Worm (Caenorhabditis elegans) whole organism, late embryonic: ENCODE results near the gene pwp-1.

Experiments used
- C08G9.2 ChIP-seq: sonication (generic microtip); optimal IDR thresholded peaks from 2 replicates; lab custom pipeline; 2016; ENCODE audit warnings: mild to moderate bottlenecking, missing genetic modification characterization, moderate library complexity, missing compliant biosample characterization
- C38D4.7 ChIP-seq: fragments of 200-800 bp; sonication (Bioruptor generic); optimal IDR thresholded peaks from 2 replicates; lab custom pipeline; 2018; ENCODE audit warnings: mild to moderate bottlenecking, missing genetic modification characterization, moderate library complexity, missing compliant biosample characterization
- F13H6.1 ChIP-seq: sonication (generic microtip); optimal IDR thresholded peaks from 2 replicates; lab custom pipeline; 2016; ENCODE audit warnings: missing genetic modification characterization, missing compliant biosample characterization
- Y22D7AL.16 ChIP-seq: sonication (generic microtip); optimal IDR thresholded peaks from 2 replicates; lab custom pipeline; 2016; ENCODE audit warnings: missing genetic modification characterization, missing compliant biosample characterization
- ama-1 ChIP-seq: fragments of 150-350 bp; optimal IDR thresholded peaks from 2 replicates; lab custom pipeline; 2014
- ceh-19 ChIP-seq: fragments of 200-800 bp; sonication (Bioruptor generic); optimal IDR thresholded peaks from 2 replicates; lab custom pipeline; 2018; ENCODE audit warnings: mild to moderate bottlenecking, missing genetic modification characterization, missing compliant biosample characterization
- ceh-24 ChIP-seq: sonication (generic microtip); optimal IDR thresholded peaks from 2 replicates; lab custom pipeline; 2016; ENCODE audit warnings: mild to moderate bottlenecking, missing genetic modification characterization, missing compliant biosample characterization
- ceh-30 ChIP-seq: fragments of 150-350 bp; optimal IDR thresholded peaks from 2 replicates; lab custom pipeline; 2014; ENCODE audit warnings: missing biosample characterization, missing genetic modification characterization
- ceh-45 ChIP-seq: fragments of 200-800 bp; sonication (Bioruptor generic); IDR thresholded peaks from 2 replicates; pipeline ENCODE4 v1.3.6; 2022; ENCODE audit warnings: missing genetic modification reagents, missing genetic modification characterization, missing compliant biosample characterization
- ceh-48 ChIP-seq: sonication (generic microtip); optimal IDR thresholded peaks from 2 replicates; lab custom pipeline; 2016; ENCODE audit warnings: missing genetic modification characterization, inconsistent platforms, missing compliant biosample characterization
- che-1 ChIP-seq: sonication (generic microtip); optimal IDR thresholded peaks from 2 replicates; lab custom pipeline; 2016; ENCODE audit warnings: mild to moderate bottlenecking, missing genetic modification characterization, missing compliant biosample characterization
- elt-2 ChIP-seq: sonication (generic microtip); optimal IDR thresholded peaks from 2 replicates; lab custom pipeline; 2016; ENCODE audit warnings: missing genetic modification reagents, missing genetic modification characterization, missing compliant biosample characterization
- eyg-1 ChIP-seq: sonication (generic microtip); optimal IDR thresholded peaks from 2 replicates; lab custom pipeline; 2016; ENCODE audit warnings: missing genotype, missing genetic modification characterization, missing compliant biosample characterization
- fkh-10 ChIP-seq: fragments of 150-350 bp; optimal IDR thresholded peaks from 2 replicates; lab custom pipeline; 2014; ENCODE audit warnings: missing biosample characterization, missing genetic modification reagents, missing genetic modification characterization
- gmeb-2 ChIP-seq: sonication (generic microtip); optimal IDR thresholded peaks from 2 replicates; lab custom pipeline; 2016; ENCODE audit warnings: missing genetic modification characterization, inconsistent platforms, missing compliant biosample characterization
- hlh-13 ChIP-seq: fragments of 200-800 bp; sonication (Bioruptor generic); optimal IDR thresholded peaks from 2 replicates; lab custom pipeline; 2018; ENCODE audit warnings: mild to moderate bottlenecking, missing genetic modification characterization, missing compliant biosample characterization
- hlh-15 ChIP-seq: sonication (generic microtip); optimal IDR thresholded peaks from 2 replicates; lab custom pipeline; 2016; ENCODE audit warnings: missing genetic modification characterization, missing compliant biosample characterization
- hlh-30 ChIP-seq: sonication (generic microtip); optimal IDR thresholded peaks from 2 replicates; lab custom pipeline; 2017; ENCODE audit warnings: antibody characterized with exemption, missing genetic modification characterization, missing compliant biosample characterization; ENCODE audit not compliant: insufficient read depth
- hlh-6 ChIP-seq: sonication (generic microtip); optimal IDR thresholded peaks from 2 replicates; lab custom pipeline; 2016; ENCODE audit warnings: missing genotype, missing genetic modification characterization, missing compliant biosample characterization
- lin-11 ChIP-seq: fragments of 200-800 bp; sonication (Bioruptor generic); optimal IDR thresholded peaks from 2 replicates; lab custom pipeline; 2018; ENCODE audit warnings: mild to moderate bottlenecking, missing genetic modification characterization, missing compliant biosample characterization
- mec-3 ChIP-seq: sonication (generic microtip); optimal IDR thresholded peaks from 2 replicates; lab custom pipeline; 2016; ENCODE audit warnings: borderline replicate concordance, missing genetic modification characterization, missing compliant biosample characterization
- nfya-1 ChIP-seq: sonication (generic microtip); optimal IDR thresholded peaks from 2 replicates; lab custom pipeline; 2017; ENCODE audit warnings: missing genetic modification characterization, mild to moderate bottlenecking, missing compliant biosample characterization, antibody characterized with exemption, moderate library complexity
- nhr-232 ChIP-seq: sonication (generic microtip); optimal IDR thresholded peaks from 2 replicates; lab custom pipeline; 2016; ENCODE audit warnings: missing genetic modification characterization, missing compliant biosample characterization
- pat-9 ChIP-seq: fragments of 200-800 bp; sonication (Bioruptor generic); optimal IDR thresholded peaks from 2 replicates; lab custom pipeline; 2018; ENCODE audit warnings: mild to moderate bottlenecking, missing genetic modification characterization, moderate library complexity, missing compliant biosample characterization
- pqm-1 ChIP-seq: sonication (generic microtip); optimal IDR thresholded peaks from 2 replicates; lab custom pipeline; 2016; ENCODE audit warnings: missing genetic modification characterization, missing compliant biosample characterization
- sdc-2 ChIP-seq: sonication (generic microtip); optimal IDR thresholded peaks from 2 replicates; lab custom pipeline; 2016; ENCODE audit warnings: missing genotype, missing genetic modification characterization, missing compliant biosample characterization
- syd-9 ChIP-seq: sonication (generic microtip); optimal IDR thresholded peaks from 2 replicates; lab custom pipeline; 2016; ENCODE audit warnings: mild to moderate bottlenecking, missing genetic modification characterization, moderate library complexity, missing compliant biosample characterization
- tbx-2 ChIP-seq: sonication (generic microtip); optimal IDR thresholded peaks from 2 replicates; lab custom pipeline; 2016; ENCODE audit warnings: missing genetic modification characterization, missing compliant biosample characterization
- tbx-7 ChIP-seq: sonication (generic microtip); optimal IDR thresholded peaks from 2 replicates; lab custom pipeline; 2016; ENCODE audit warnings: missing genotype, missing genetic modification characterization, missing compliant biosample characterization
- unc-42 ChIP-seq: sonication (generic microtip); optimal IDR thresholded peaks from 2 replicates; lab custom pipeline; 2016; ENCODE audit warnings: missing genotype, missing genetic modification characterization, missing compliant biosample characterization
- zip-5 ChIP-seq: sonication (generic microtip); optimal IDR thresholded peaks from 2 replicates; lab custom pipeline; 2016; ENCODE audit warnings: missing genetic modification characterization, missing compliant biosample characterization
- ztf-16 ChIP-seq: sonication (generic microtip); optimal IDR thresholded peaks from 2 replicates; lab custom pipeline; 2017; ENCODE audit warnings: missing genetic modification characterization, missing compliant biosample characterization

The pwp-1 gene

DNA sequence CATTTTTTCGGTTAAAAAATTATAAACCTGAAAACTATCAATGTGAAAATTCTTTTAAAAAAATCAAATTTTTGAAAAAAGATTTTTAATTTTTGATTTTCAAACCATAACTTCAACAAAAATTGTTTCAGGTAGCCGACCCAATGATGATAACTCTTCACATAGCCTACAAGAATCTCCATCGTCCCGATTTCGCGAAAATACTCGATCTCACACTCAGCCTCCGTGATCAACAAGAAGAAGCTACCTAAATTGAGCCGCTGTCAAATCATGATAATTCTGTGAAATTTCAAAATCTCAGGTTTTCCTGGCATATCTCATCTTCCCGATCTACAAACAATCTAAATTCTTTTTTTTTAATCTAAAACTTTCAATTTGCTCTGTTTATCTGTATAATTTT is 13.9 kb upstream of the pwp-1 start:
- no peak for TF ChIP-seq syd-9 (tag; lab: Kevin White, UChicago)
- TF ChIP-seq ceh-45 (GFP tag; lab: Robert Waterston, UW), result no peak
- TF ChIP-seq che-1 (tag; lab: Kevin White, UChicago), result no peak
- TF ChIP-seq elt-2 (tag; lab: Kevin White, UChicago), result no peak

DNA sequence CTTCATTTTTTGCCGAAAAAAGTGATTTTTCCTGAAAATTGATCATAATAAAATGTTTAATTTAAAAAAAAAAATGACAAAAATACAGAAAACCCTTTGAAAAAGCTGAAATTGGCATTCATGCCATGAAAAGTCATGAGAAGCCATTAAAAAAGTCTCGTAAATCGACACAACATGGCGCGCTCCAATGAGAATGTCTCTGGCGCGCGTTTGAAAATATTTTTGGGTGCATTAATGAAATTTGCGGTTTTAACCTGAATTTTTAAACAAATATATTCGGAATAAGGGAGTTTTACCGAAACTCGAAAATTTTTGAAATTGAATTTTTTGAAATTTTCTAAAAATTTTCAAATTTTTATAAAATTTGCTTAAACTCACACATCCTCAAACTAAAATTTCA is 11.4 kb upstream of the pwp-1 start:
- no peak for TF ChIP-seq ceh-19
- TF ChIP-seq syd-9 (tag; lab: Kevin White, UChicago), result no peak
- TF ChIP-seq tbx-2 (tag; lab: Kevin White, UChicago), result no peak
- TF ChIP-seq pat-9, result no peak
- TF ChIP-seq, all 69 proteins: peak for 0

DNA sequence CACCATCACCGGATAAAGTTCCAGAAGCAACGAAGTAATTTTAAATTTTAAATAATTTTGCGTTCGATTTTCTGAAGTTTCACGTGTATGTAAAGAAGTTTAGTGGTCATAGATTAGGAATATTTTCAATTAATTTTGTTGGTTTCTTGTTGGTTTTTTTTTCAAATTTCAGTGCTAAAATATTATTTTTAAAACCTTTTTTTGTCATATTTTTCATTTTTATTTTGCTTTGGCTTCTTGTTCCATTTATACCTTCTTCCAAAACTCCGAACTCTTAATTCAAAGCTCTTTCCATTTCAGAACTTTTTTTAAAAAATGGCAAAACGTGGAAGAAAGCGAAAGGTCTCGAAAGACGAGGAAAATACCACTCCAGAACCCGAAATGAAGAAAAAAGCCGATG is 10.6 kb upstream of the pwp-1 start, which contains the start of gene JC8.7:
TSS of gene JC8.7 (plus strand) at position 301 of the 400 bp plus-strand sequence.
- no peak for TF ChIP-seq pqm-1
- TF ChIP-seq nhr-232 (tag; lab: Kevin White, UChicago), result no peak
- no peak for TF ChIP-seq ceh-24 (tag; lab: Kevin White, UChicago)

DNA sequence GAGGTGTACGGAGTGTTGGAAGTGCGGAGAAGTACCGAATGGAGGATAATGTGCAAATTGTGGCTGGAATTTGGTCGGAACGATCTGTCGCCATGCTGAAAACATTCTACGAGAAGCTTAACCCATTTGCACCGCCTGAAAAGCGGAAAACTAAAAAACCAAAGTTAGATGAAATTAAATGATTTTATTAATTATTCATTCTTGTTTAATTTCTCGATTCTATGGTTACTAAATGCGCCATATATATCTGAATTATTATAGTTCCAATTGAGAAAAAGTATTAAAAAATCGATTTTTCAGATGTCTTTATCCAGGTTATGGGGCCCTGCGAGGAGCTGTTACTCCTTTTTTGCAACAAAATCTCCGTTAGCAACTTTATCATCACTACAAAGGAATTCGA is 7.6 kb upstream of the pwp-1 start, which contains the start of gene cox-11:
TSS of gene cox-11 (plus strand) at position 301 of the 400 bp plus-strand sequence.
- TF ChIP-seq nhr-232 (tag; lab: Kevin White, UChicago) (no peak), sdc-2 (tag; lab: Kevin White, UChicago) (no peak), tbx-2 (tag; lab: Kevin White, UChicago) (no peak), ceh-30 (tag; lab: Kevin White, UChicago) (no peak), gmeb-2 (tag; lab: Kevin White, UChicago) (no peak), elt-2 (tag; lab: Kevin White, UChicago) (no peak), hlh-30 (tag; lab: Kevin White, UChicago) (no peak), C38D4.7 (GFP tag; lab: Kevin White, UChicago) (no peak), che-1 (tag; lab: Kevin White, UChicago) (no peak)
- TF ChIP-seq, all 69 proteins: peak for 0

DNA sequence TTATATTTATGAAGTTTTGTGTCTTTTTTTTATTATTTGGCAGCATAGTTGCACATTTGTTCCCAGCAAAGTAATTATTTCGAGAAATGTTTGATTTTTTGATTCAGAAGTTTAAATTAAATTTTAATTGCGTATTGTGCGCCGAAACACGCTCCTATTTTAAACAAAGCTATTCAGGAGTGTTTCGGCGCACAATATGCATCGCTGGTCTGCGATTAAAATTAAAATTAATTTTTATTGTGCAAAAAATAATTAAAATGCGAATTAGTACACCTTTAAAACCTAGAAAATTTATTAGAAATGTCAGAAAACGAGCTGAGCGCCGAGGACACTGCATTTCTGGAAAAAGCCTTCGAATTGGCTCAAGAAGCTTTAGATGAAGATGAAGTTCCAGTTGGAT is 7.0 kb upstream of the pwp-1 start, which contains the start of gene JC8.4:
TSS of gene JC8.4 (plus strand) at position 301 of the 400 bp plus-strand sequence.
- TF ChIP-seq F13H6.1 (tag; lab: Kevin White, UChicago) (no peak), nfya-1 (tag; lab: Kevin White, UChicago) (no peak), C08G9.2 (no peak), hlh-13 (GFP tag; lab: Kevin White, UChicago) (no peak), tbx-2 (tag; lab: Kevin White, UChicago) (no peak), eyg-1 (tag; lab: Kevin White, UChicago) (no peak), fkh-10 (no peak), tbx-7 (tag; lab: Kevin White, UChicago) (no peak), Y22D7AL.16 (tag; lab: Kevin White, UChicago) (no peak), ztf-16 (tag; lab: Kevin White, UChicago) (no peak), mec-3 (tag; lab: Kevin White, UChicago) (no peak), hlh-6 (tag; lab: Kevin White, UChicago) (no peak), zip-5 (no peak), ama-1 (no peak), unc-42 (tag; lab: Kevin White, UChicago) (no peak), hlh-15 (tag; lab: Kevin White, UChicago) (no peak), ceh-30 (tag; lab: Kevin White, UChicago) (no peak), ceh-48 (no peak), hlh-30 (tag; lab: Kevin White, UChicago) (no peak)

DNA sequence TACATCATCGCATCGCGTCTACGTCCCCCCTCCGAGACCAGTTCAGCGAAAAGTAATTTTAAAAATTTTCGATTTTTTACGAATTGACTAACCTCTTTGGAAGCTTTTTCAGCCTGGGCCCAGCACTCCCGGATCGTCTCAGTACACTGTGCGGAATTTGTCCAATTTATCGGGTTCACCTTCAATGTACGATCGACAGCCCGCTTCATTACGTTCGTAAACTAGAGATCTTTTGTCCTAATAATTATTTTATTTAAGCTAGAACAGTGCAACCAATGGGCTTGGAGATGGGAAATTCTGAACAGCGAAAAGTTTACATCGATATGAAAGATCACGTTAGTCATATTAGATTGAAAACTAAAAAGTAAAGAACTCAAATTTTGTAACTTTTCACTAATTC is 5.0 kb upstream of the pwp-1 start:
- TF ChIP-seq hlh-30 (tag; lab: Kevin White, UChicago), result no peak
- TF ChIP-seq lin-11 (tag; lab: Kevin White, UChicago), result no peak
- TF ChIP-seq, all 69 proteins: peak for 0
